Worm (Caenorhabditis elegans) whole organism, early embryonic: ENCODE data around the gene F10E9.10.

Experiments used
- F13C5.2 ChIP-seq: sonication (generic microtip); optimal IDR thresholded peaks from 2 replicates; lab custom pipeline; 2017; ENCODE audit warnings: mild to moderate bottlenecking, missing genetic modification characterization, inconsistent platforms, missing compliant biosample characterization
- aly-1 ChIP-seq: sonication (generic microtip); optimal IDR thresholded peaks from 2 replicates; lab custom pipeline; 2016; ENCODE audit warnings: missing genetic modification characterization, missing compliant biosample characterization
- ama-1 ChIP-seq: fragments of 150-350 bp; optimal IDR thresholded peaks from 2 replicates; lab custom pipeline; 2014

DNA sequence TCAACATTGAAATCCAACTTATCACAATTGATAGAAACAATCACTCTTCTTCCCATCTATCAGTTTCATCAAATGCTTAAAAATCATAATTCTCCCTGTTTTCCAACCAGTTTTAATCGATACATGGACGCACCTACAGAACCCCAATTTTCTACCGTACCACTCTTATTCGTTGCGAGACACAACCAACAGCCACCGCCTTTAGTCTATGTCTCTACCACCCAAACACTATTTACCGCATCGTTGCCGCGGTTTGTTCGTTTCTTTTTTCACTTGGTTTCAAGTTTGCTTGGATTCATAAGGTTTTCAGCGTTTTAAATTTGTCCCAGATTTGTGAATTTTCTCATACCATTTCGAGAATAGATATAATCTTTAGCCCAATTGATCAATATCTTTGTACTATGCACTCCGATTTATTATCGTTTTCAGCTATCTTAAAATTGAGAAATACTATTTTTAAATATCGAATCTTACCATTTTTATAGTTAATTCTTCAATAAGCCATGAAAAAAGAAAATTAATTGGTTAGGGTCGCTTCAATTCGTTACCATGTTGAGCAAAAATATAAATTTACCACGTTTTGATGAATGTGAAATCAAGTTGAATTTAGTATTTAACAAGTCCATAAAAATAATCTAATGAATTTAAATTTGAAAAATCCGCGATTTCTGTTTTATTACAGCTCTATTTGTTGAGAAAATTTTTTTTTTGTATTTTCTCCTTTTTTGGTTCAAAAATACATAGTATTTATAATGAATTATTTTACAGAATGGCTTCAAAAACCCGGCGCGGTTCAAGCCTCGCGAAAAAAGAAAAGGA lies 9.6 kb downstream of the F10E9.10 start, which contains the start of gene F10E9.3:
- TF ChIP-seq aly-1 (tag; lab: Kevin White, UChicago) (no peak), ama-1 (lab: Kevin White, UChicago) (no peak), F13C5.2 (tag; lab: Kevin White, UChicago) (no peak)
